Worm (Caenorhabditis elegans): ENCODE results near the gene sdz-27.

Gene sdz-27

ce11 chrIV:11156526-11156925 is 30.3 kb upstream of the sdz-27 start (continued):
- no peak for TF ChIP-seq ama-1 (optimal IDR thresholded peaks at IDR 0.05)
- no peak for TF ChIP-seq ama-1 (GFP tag; optimal IDR thresholded peaks at IDR 0.05)
- TF ChIP-seq tlf-1 (GFP tag; optimal IDR thresholded peaks at IDR 0.05) = no peak
- TF ChIP-seq ceh-27 (GFP tag; optimal IDR thresholded peaks at IDR 0.05) = no peak
- TF ChIP-seq madf-10 (tag; optimal IDR thresholded peaks at IDR 0.05) = no peak
- no peak for TF ChIP-seq lsl-1 (GFP tag; optimal IDR thresholded peaks at IDR 0.05)
- TF ChIP-seq ztf-22 (GFP tag; optimal IDR thresholded peaks at IDR 0.05) = no peak
- TF ChIP-seq F49E8.2 (tag; optimal IDR thresholded peaks at IDR 0.05; ENCODE audit: insufficient read depth) = peak; percentile 5

ce11 chrIV:11159886-11160285 is 26.9 kb upstream of the sdz-27 start, which contains the start of gene mboa-4:
mboa-4 (minus strand) TSS chrIV:11159986.
- TF ChIP-seq madf-6 (GFP tag; IDR thresholded peaks at IDR 0.05) = no peak
- TF ChIP-seq lin-54 (GFP tag; optimal IDR thresholded peaks at IDR 0.05) = no peak
- no peak for TF ChIP-seq ccch-3 (GFP tag; optimal IDR thresholded peaks at IDR 0.05)
- TF ChIP-seq nfyb-1 (GFP tag; IDR thresholded peaks at IDR 0.05) = no peak
- no peak for TF ChIP-seq ceh-40 (GFP tag; IDR thresholded peaks at IDR 0.05)
- TF ChIP-seq pbrm-1 (GFP tag; IDR thresholded peaks at IDR 0.05) = no peak
- no peak for TF ChIP-seq ZK185.1 (tag; optimal IDR thresholded peaks at IDR 0.05; ENCODE audit: poor library complexity, severe bottlenecking)
- no peak for TF ChIP-seq F49E8.2 (tag; optimal IDR thresholded peaks at IDR 0.05; ENCODE audit: insufficient read depth)
- no peak for TF ChIP-seq lin-40 (tag; optimal IDR thresholded peaks at IDR 0.05)
- TF ChIP-seq lsy-27 (tag; optimal IDR thresholded peaks at IDR 0.05; ENCODE audit: borderline replicate concordance, insufficient read depth) = no peak
- TF ChIP-seq ceh-27 (GFP tag; optimal IDR thresholded peaks at IDR 0.05) = no peak
- no peak for TF ChIP-seq xnd-1 (tag; optimal IDR thresholded peaks at IDR 0.05)
- TF ChIP-seq bed-2 (GFP tag; IDR thresholded peaks at IDR 0.05) = no peak
- no peak for TF ChIP-seq tlf-1 (GFP tag; optimal IDR thresholded peaks at IDR 0.05)
- no peak for TF ChIP-seq cebp-2 (GFP tag; IDR thresholded peaks at IDR 0.05)

DNA sequence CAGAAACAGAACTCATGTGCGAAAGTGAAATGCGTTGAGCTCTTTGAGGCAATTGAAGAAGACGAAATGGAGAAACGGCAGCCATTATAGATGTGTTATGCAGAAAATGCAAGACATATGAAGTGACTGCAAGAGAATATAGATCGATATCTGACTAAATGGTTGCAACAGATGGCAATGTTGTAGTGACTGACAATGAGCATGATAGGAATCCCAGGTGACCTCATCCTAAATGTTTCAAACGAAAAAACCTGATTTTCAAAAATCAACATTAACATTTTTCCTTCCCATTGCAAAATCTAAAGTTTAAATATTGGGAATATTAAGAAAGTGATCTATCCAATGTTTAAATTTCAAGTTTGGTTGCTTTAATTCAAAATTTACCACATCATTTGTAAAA is 26.1 kb upstream of the sdz-27 start, which contains the start of gene C08F8.15:
C08F8.15 (minus strand) TSS at position 101 of the 400 bp plus-strand sequence.
- TF ChIP-seq snpc-4 (GFP tag; optimal IDR thresholded peaks at IDR 0.05) = no peak
- TF ChIP-seq snpc-4 (tag; optimal IDR thresholded peaks at IDR 0.05) = no peak
- TF ChIP-seq D2030.7 (GFP tag; IDR thresholded peaks at IDR 0.05) = no peak
- TF ChIP-seq mel-28 (tag; optimal IDR thresholded peaks at IDR 0.05; ENCODE audit: borderline replicate concordance) = no peak
- TF ChIP-seq B0035.1 (tag; optimal IDR thresholded peaks at IDR 0.05) = no peak
- TF ChIP-seq K11D2.4 (GFP tag; IDR thresholded peaks at IDR 0.05) = no peak
- no peak for TF ChIP-seq ceh-27 (GFP tag; optimal IDR thresholded peaks at IDR 0.05)
- TF ChIP-seq lin-35 (GFP tag; optimal IDR thresholded peaks at IDR 0.05) = no peak
- TF ChIP-seq F57A8.1 (GFP tag; optimal IDR thresholded peaks at IDR 0.05) = no peak
- TF ChIP-seq tlf-1 (GFP tag; optimal IDR thresholded peaks at IDR 0.05) = no peak
- TF ChIP-seq ztf-25 (GFP tag; IDR thresholded peaks at IDR 0.05) = no peak
- TF ChIP-seq ekl-4 (GFP tag; IDR thresholded peaks at IDR 0.05) = no peak
- no peak for TF ChIP-seq Y67H2A.10 (GFP tag; conservative IDR thresholded peaks at IDR 0.05)
- no peak for TF ChIP-seq sea-2 (GFP tag; IDR thresholded peaks at IDR 0.05)
- no peak for TF ChIP-seq nfya-2 (GFP tag; IDR thresholded peaks at IDR 0.05)
- no peak for TF ChIP-seq F52B5.7 (tag; optimal IDR thresholded peaks at IDR 0.05)
- no peak for TF ChIP-seq madf-3 (GFP tag; IDR thresholded peaks at IDR 0.05)

DNA sequence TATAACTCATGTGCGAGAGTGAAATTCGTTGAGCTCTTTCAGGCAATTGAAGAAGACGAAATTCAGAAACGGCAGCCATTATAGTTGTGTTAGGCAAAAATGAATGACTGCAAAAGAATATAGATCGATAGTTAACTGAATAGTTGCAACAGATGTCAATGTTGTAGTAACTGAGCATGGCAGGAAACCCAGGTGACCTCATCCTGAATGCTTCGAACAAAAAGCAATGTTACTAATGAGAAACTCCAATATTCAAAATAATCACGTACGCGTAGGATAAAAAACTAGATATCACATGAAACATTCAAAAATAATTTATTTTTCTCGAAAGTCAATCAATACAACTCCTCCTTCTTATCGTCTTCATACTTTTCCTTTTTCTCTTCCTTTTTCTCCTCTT is 24.4 kb upstream of the sdz-27 start, which contains the start of gene fbxb-9:
fbxb-9 (minus strand) TSS at position 101 of the 400 bp plus-strand sequence.
- TF ChIP-seq rpc-1 (optimal IDR thresholded peaks at IDR 0.05) (no peak), rpc-1 (tag; optimal IDR thresholded peaks at IDR 0.05) (no peak), lir-1 (GFP tag; conservative IDR thresholded peaks at IDR 0.05) (no peak), efl-1 (GFP tag; optimal IDR thresholded peaks at IDR 0.05) (no peak), tbx-9 (tag; optimal IDR thresholded peaks at IDR 0.05; ENCODE audit: borderline replicate concordance) (no peak), akir-1 (GFP tag; optimal IDR thresholded peaks at IDR 0.05) (no peak), B0019.2 (GFP tag; conservative IDR thresholded peaks at IDR 0.05) (no peak), attf-3 (GFP tag; conservative IDR thresholded peaks at IDR 0.05) (no peak), lin-54 (GFP tag; optimal IDR thresholded peaks at IDR 0.05) (no peak), ZK185.1 (tag; optimal IDR thresholded peaks at IDR 0.05; ENCODE audit: poor library complexity, severe bottlenecking) (no peak), mel-28 (tag; optimal IDR thresholded peaks at IDR 0.05; ENCODE audit: borderline replicate concordance) (no peak), lin-40 (tag; optimal IDR thresholded peaks at IDR 0.05) (no peak), unc-130 (GFP tag; optimal IDR thresholded peaks at IDR 0.05) (no peak), him-1 (tag; optimal IDR thresholded peaks at IDR 0.05) (no peak), hlh-12 (tag; optimal IDR thresholded peaks at IDR 0.05) (no peak)
